Fruit fly (Drosophila melanogaster) whole organism, embryonic: ENCODE results near the gene CG13984.
A peak's percentile ranks its signal among the peaks of the same experiment; 100 is the strongest.

Experiments
- Adf1 ChIP-seq: fragments of 200-800 bp; sonication (Bioruptor generic); IDR thresholded peaks from 2 replicates; pipeline ENCODE4 v1.3.6; 2022; ENCODE audit warnings: missing biosample characterization, missing genetic modification characterization
- B-H1 ChIP-seq: fragments of 200-800 bp; sonication (Bioruptor generic); IDR thresholded peaks from 3 replicates; pipeline ENCODE4 v1.3.6; 2022; ENCODE audit warnings: missing biosample characterization, missing genetic modification characterization
- CG10366 ChIP-seq: fragments of 200-800 bp; sonication (Bioruptor generic); IDR thresholded peaks from 2 replicates; pipeline ENCODE4 v1.3.6; 2022; ENCODE audit warnings: missing biosample characterization, missing genetic modification characterization
- CG11504 ChIP-seq: fragments of 200-800 bp; sonication (Bioruptor generic); optimal IDR thresholded peaks from 3 replicates; lab custom pipeline; 2019; ENCODE audit warnings: missing biosample characterization, mild to moderate bottlenecking, missing genetic modification characterization, moderate library complexity
- CG11695 ChIP-seq: fragments of 200-800 bp; sonication (Bioruptor generic); IDR thresholded peaks from 3 replicates; pipeline ENCODE4 v1.3.6; 2022; ENCODE audit warnings: missing biosample characterization, missing genetic modification characterization
- CG13287 ChIP-seq: fragments of 200-800 bp; sonication (Bioruptor generic); IDR thresholded peaks from 2 replicates; pipeline ENCODE4 v1.3.6; 2022; ENCODE audit warnings: missing biosample characterization, missing genetic modification characterization; ENCODE audit not compliant: partially characterized antibody
- CG14014 ChIP-seq: fragments of 200-800 bp; sonication (Bioruptor generic); IDR thresholded peaks from 2 replicates; pipeline ENCODE4 v1.3.6; 2022; ENCODE audit warnings: missing biosample characterization, missing genetic modification characterization
- CG1603 ChIP-seq: fragments of 200-800 bp; sonication (Bioruptor generic); optimal IDR thresholded peaks from 2 replicates; lab custom pipeline; 2019; ENCODE audit warnings: missing biosample characterization, mild to moderate bottlenecking, missing genetic modification characterization, moderate library complexity
- CG3407 ChIP-seq: fragments of 200-800 bp; sonication (Bioruptor generic); optimal IDR thresholded peaks from 2 replicates; lab custom pipeline; 2018; ENCODE audit warnings: missing biosample characterization, mild to moderate bottlenecking, missing genetic modification characterization
- CG34376 ChIP-seq: fragments of 200-800 bp; sonication (Bioruptor generic); optimal IDR thresholded peaks from 2 replicates; lab custom pipeline; 2018; ENCODE audit warnings: missing biosample characterization, mild to moderate bottlenecking, missing genetic modification characterization
- CG4360 ChIP-seq: fragments of 200-800 bp; sonication (Bioruptor generic); IDR thresholded peaks from 2 replicates; pipeline ENCODE4 v1.3.6; 2022; ENCODE audit warnings: missing biosample characterization, missing genetic modification characterization
- CG6813 ChIP-seq: fragments of 200-800 bp; sonication (Bioruptor generic); optimal IDR thresholded peaks from 2 replicates; lab custom pipeline; 2017; ENCODE audit warnings: missing biosample characterization, missing genetic modification characterization, mild to moderate bottlenecking, moderate library complexity, missing genetic modification reagents
- CG8478 ChIP-seq: fragments of >200 bp; optimal IDR thresholded peaks from 2 replicates; lab custom pipeline; 2018
- CG9876 ChIP-seq: fragments of 200-800 bp; sonication (Bioruptor generic); optimal IDR thresholded peaks from 2 replicates; lab custom pipeline; 2016; ENCODE audit warnings: missing biosample characterization, missing genetic modification characterization
- CHES-1-like ChIP-seq: fragments of 200-800 bp; sonication (Bioruptor generic); optimal IDR thresholded peaks from 2 replicates; lab custom pipeline; 2016; ENCODE audit warnings: missing biosample characterization, missing genetic modification characterization
- Drgx ChIP-seq: fragments of 200-800 bp; sonication (Bioruptor generic); IDR thresholded peaks from 2 replicates; pipeline ENCODE4 v1.3.6; 2022; ENCODE audit warnings: missing biosample characterization, missing genetic modification characterization
- Hand ChIP-seq: fragments of 200-800 bp; sonication (Bioruptor generic); optimal IDR thresholded peaks from 2 replicates; lab custom pipeline; 2017; ENCODE audit warnings: mild to moderate bottlenecking, missing biosample characterization, missing genetic modification reagents, missing genetic modification characterization
- HmgD ChIP-seq: fragments of 200-800 bp; sonication (Bioruptor generic); optimal IDR thresholded peaks from 3 replicates; lab custom pipeline; 2016; ENCODE audit warnings: missing biosample characterization, missing genetic modification characterization
- HmgZ ChIP-seq: fragments of 200-800 bp; sonication (Bioruptor generic); optimal IDR thresholded peaks from 2 replicates; lab custom pipeline; 2018; ENCODE audit warnings: missing biosample characterization, mild to moderate bottlenecking, missing genetic modification characterization
- Rfx ChIP-seq: fragments of 200-800 bp; sonication (Bioruptor generic); IDR thresholded peaks from 2 replicates; pipeline ENCODE4 v1.3.6; 2022; ENCODE audit warnings: missing biosample characterization, missing genetic modification characterization
- Side ChIP-seq: fragments of 200-800 bp; sonication (Bioruptor generic); optimal IDR thresholded peaks from 2 replicates; lab custom pipeline; 2016; ENCODE audit warnings: missing biosample characterization, missing genetic modification characterization
- Trl ChIP-seq, 3 experiments: fragments of >200 bp in 2 of 3; fragments of 200-800 bp in 1 of 3; sonication (Bioruptor generic) in 1 of 3; optimal IDR thresholded peaks; 2 replicates in 1 of 3; 3 replicates in 2 of 3; lab custom pipeline; 2016 to 2017; ENCODE audit warnings: missing biosample characterization in 1 of 3, missing genetic modification characterization in 1 of 3
- Xbp1 ChIP-seq: fragments of 200-800 bp; sonication (Bioruptor generic); optimal IDR thresholded peaks from 3 replicates; lab custom pipeline; 2016; ENCODE audit warnings: missing biosample characterization, mild to moderate bottlenecking, missing genetic modification characterization
- bsh ChIP-seq, 2 experiments: fragments of 200-800 bp; sonication (Bioruptor generic); optimal IDR thresholded peaks; 2 replicates each; lab custom pipeline; 2017 to 2018; ENCODE audit warnings: mild to moderate bottlenecking in 2 of 2, missing biosample characterization in 2 of 2, missing genetic modification characterization in 2 of 2, moderate library complexity in 1 of 2
- chinmo ChIP-seq: fragments of 200-800 bp; sonication (Bioruptor generic); IDR thresholded peaks from 4 replicates; pipeline ENCODE4 v1.3.6; 2022; ENCODE audit warnings: missing biosample characterization, missing genetic modification characterization; ENCODE audit not compliant: partially characterized antibody
- corto ChIP-seq: fragments of 200-800 bp; sonication (Bioruptor generic); optimal IDR thresholded peaks from 2 replicates; lab custom pipeline; 2016; ENCODE audit warnings: missing biosample characterization, mild to moderate bottlenecking, missing genetic modification characterization, moderate library complexity
- dati ChIP-seq: fragments of 200-800 bp; sonication (Bioruptor generic); IDR thresholded peaks from 2 replicates; pipeline ENCODE4 v1.3.6; 2022; ENCODE audit warnings: missing biosample characterization, missing genetic modification characterization
- ems ChIP-seq: fragments of 200-800 bp; sonication (Bioruptor generic); optimal IDR thresholded peaks from 3 replicates; lab custom pipeline; 2016; ENCODE audit warnings: missing biosample characterization, missing genetic modification characterization
- gro ChIP-seq: fragments of 200-800 bp; sonication (Bioruptor generic); optimal IDR thresholded peaks from 2 replicates; lab custom pipeline; 2016; ENCODE audit warnings: missing biosample characterization, missing genetic modification characterization
- hb ChIP-seq: fragments of 200-800 bp; sonication (Bioruptor generic); IDR thresholded peaks from 3 replicates; pipeline ENCODE4 v1.3.6; 2022; ENCODE audit warnings: missing biosample characterization, missing genetic modification characterization; ENCODE audit not compliant: partially characterized antibody
- hbn ChIP-seq: fragments of 200-800 bp; sonication (Bioruptor generic); IDR thresholded peaks from 2 replicates; pipeline ENCODE4 v1.3.6; 2022; ENCODE audit warnings: missing biosample characterization, missing genetic modification characterization; ENCODE audit not compliant: partially characterized antibody
- her ChIP-seq: fragments of 200-800 bp; sonication (Bioruptor generic); optimal IDR thresholded peaks from 2 replicates; lab custom pipeline; 2016; ENCODE audit warnings: missing biosample characterization, missing genetic modification characterization
- ind ChIP-seq: fragments of 200-800 bp; sonication (Bioruptor generic); optimal IDR thresholded peaks from 3 replicates; lab custom pipeline; 2016; ENCODE audit warnings: missing biosample characterization, missing genetic modification characterization
- jumu ChIP-seq: fragments of 200-800 bp; sonication (Bioruptor generic); optimal IDR thresholded peaks from 3 replicates; lab custom pipeline; 2016; ENCODE audit warnings: missing biosample characterization, missing genetic modification characterization
- kah ChIP-seq: fragments of 200-800 bp; sonication (Bioruptor generic); optimal IDR thresholded peaks from 2 replicates; lab custom pipeline; 2018; ENCODE audit warnings: missing biosample characterization, mild to moderate bottlenecking, missing genetic modification characterization
- lbe ChIP-seq: fragments of 200-800 bp; sonication (Bioruptor generic); optimal IDR thresholded peaks from 2 replicates; lab custom pipeline; 2016; ENCODE audit warnings: missing biosample characterization, mild to moderate bottlenecking, missing genetic modification characterization
- nmo ChIP-seq: fragments of 200-800 bp; sonication (Bioruptor generic); optimal IDR thresholded peaks from 2 replicates; lab custom pipeline; 2018; ENCODE audit warnings: missing biosample characterization, mild to moderate bottlenecking, missing genetic modification characterization, moderate library complexity
- nom ChIP-seq: fragments of 200-800 bp; sonication (Bioruptor generic); optimal IDR thresholded peaks from 2 replicates; lab custom pipeline; 2017; ENCODE audit warnings: missing biosample characterization, missing genetic modification characterization, mild to moderate bottlenecking, moderate library complexity, missing genetic modification reagents
- salm ChIP-seq: fragments of 200-800 bp; sonication (Bioruptor generic); optimal IDR thresholded peaks from 2 replicates; lab custom pipeline; 2018; ENCODE audit warnings: missing biosample characterization, mild to moderate bottlenecking, missing genetic modification characterization
- schlank ChIP-seq: fragments of 200-800 bp; sonication (Bioruptor generic); optimal IDR thresholded peaks from 2 replicates; lab custom pipeline; 2018; ENCODE audit warnings: missing biosample characterization, mild to moderate bottlenecking, missing genetic modification characterization
- sr ChIP-seq: fragments of 200-800 bp; sonication (Bioruptor generic); IDR thresholded peaks from 3 replicates; pipeline ENCODE4 v1.3.6; 2022; ENCODE audit warnings: missing biosample characterization, missing genetic modification characterization
- trem ChIP-seq: fragments of 200-800 bp; optimal IDR thresholded peaks from 3 replicates; lab custom pipeline; 2019; ENCODE audit warnings: missing biosample characterization, mild to moderate bottlenecking, missing genetic modification characterization, moderate library complexity
- vvl ChIP-seq: fragments of 200-800 bp; sonication (Bioruptor generic); IDR thresholded peaks from 2 replicates; pipeline ENCODE4 v1.3.6; 2022; ENCODE audit warnings: missing biosample characterization, missing genetic modification characterization
- wor ChIP-seq: fragments of 200-800 bp; sonication (Bioruptor generic); IDR thresholded peaks from 2 replicates; pipeline ENCODE4 v1.3.6; 2022; ENCODE audit warnings: missing biosample characterization, missing genetic modification characterization

CG13984 gene

DNA sequence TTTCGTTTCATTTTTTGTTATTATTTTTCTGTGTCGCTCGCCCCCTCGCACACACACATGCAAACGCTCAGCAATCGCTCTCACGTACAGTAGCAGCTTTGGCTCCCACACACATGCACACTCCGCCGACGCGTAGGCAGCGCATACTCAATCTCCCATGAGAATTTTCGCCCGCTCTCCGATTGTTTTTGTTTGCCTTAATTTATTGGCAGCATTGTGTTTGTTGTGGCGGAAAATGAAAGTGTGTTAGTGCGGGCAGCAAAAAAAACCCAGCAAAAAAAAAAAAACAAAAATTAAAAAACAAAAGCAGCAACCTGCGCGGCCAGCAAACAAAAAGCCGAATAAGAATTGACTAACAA, 15.7 kb downstream of the CG13984 start:
- no peak for TF ChIP-seq Side (GFP tag; lab: Kevin White, UChicago)
- TF ChIP-seq kah, result no peak
- peak; percentile 34; the same call in 1 of the 2 replicates for TF ChIP-seq CG13287 (GFP tag; lab: Robert Waterston, UW)
- peak; percentile 8 for TF ChIP-seq CHES-1-like (GFP tag; lab: Kevin White, UChicago)
- TF ChIP-seq Rfx, result peak; percentile 34; the same call in 1 of the 2 replicates
- TF ChIP-seq CG11504 (tag; lab: Kevin White, UChicago), result no peak
- no peak for TF ChIP-seq ind (GFP tag; lab: Kevin White, UChicago)
- no peak for TF ChIP-seq nmo (GFP tag; lab: Kevin White, UChicago)
- no peak for TF ChIP-seq salm
- TF ChIP-seq hb (GFP tag; lab: Robert Waterston, UW), result no peak
- no peak for TF ChIP-seq CG10366
- TF ChIP-seq chinmo (GFP tag; lab: Robert Waterston, UW), result peak; percentile 94
- TF ChIP-seq HmgZ (tag; lab: Kevin White, UChicago), result peak; percentile 0
- peak; percentile 75 for TF ChIP-seq corto (GFP tag; lab: Kevin White, UChicago)
- TF ChIP-seq CG1603, result no peak
- no peak for TF ChIP-seq HmgD (GFP tag; lab: Kevin White, UChicago)
- TF ChIP-seq wor (GFP tag; lab: Robert Waterston, UW), result no peak
- TF ChIP-seq CG11695 (GFP tag; lab: Robert Waterston, UW), result peak; percentile 15; the same call in 1 of the 3 replicates
- peak; percentile 71; the same call in 1 of the 2 replicates for TF ChIP-seq Adf1 (GFP tag; lab: Robert Waterston, UW)
- TF ChIP-seq ems, result no peak
- TF ChIP-seq CG34376 (GFP tag; lab: Kevin White, UChicago), result peak; percentile 18
- TF ChIP-seq trem (tag; lab: Kevin White, UChicago), result no peak
- no peak for TF ChIP-seq Hand
- TF ChIP-seq schlank (tag; lab: Kevin White, UChicago), result no peak
- TF ChIP-seq Drgx, result peak; percentile 94
- no peak for TF ChIP-seq dati (GFP tag; lab: Robert Waterston, UW)
- TF ChIP-seq lbe, result peak; percentile 58
- peak; percentile 88 for TF ChIP-seq nom (GFP tag; lab: Kevin White, UChicago)
- no peak for TF ChIP-seq CG6813 (GFP tag; lab: Kevin White, UChicago)
- no peak for TF ChIP-seq B-H1
- TF ChIP-seq CG8478 (lab: Kevin White, UChicago), result peak; percentile 60
- TF ChIP-seq gro, result no peak
- peak in 1 of 2 experiments; percentile 71 for TF ChIP-seq bsh (GFP tag; optimal IDR thresholded peaks at IDR 0.05; lab: Kevin White, UChicago)
- TF ChIP-seq Trl (optimal IDR thresholded peaks at IDR 0.05; lab: Kevin White, UChicago), result peak; percentile 66 to 83
- no peak for TF ChIP-seq Trl (GFP tag; optimal IDR thresholded peaks at IDR 0.05; lab: Kevin White, UChicago)
- TF ChIP-seq CG4360 (GFP tag; lab: Robert Waterston, UW), result peak; percentile 60; the same call in 1 of the 2 replicates
- TF ChIP-seq hbn (GFP tag; lab: Robert Waterston, UW), result peak; percentile 38; the same call in 1 of the 2 replicates
- peak; percentile 6; the same call in 1 of the 2 replicates for TF ChIP-seq CG14014 (GFP tag; lab: Robert Waterston, UW)
- TF ChIP-seq vvl (GFP tag; lab: Robert Waterston, UW), result peak; percentile 57
- TF ChIP-seq sr (GFP tag; lab: Robert Waterston, UW), result peak; percentile 98
- no peak for TF ChIP-seq CG9876
- no peak for TF ChIP-seq jumu (GFP tag; lab: Kevin White, UChicago)
- no peak for TF ChIP-seq CG3407 (GFP tag; lab: Kevin White, UChicago)
- no peak for TF ChIP-seq her (GFP tag; lab: Kevin White, UChicago)
- TF ChIP-seq Xbp1 (GFP tag; lab: Kevin White, UChicago), result no peak
